Worm (Caenorhabditis elegans) whole organism, mixed stage, embryonic: Measurements from ENCODE around the gene fbxa-134.

Source experiments
- M03D4.4 ChIP-seq: sonication (generic microtip); optimal IDR thresholded peaks from 2 replicates; lab custom pipeline; 2017; ENCODE audit warnings: mild to moderate bottlenecking, missing genetic modification characterization, missing compliant biosample characterization
- bed-3 ChIP-seq: fragments of 200-800 bp; sonication (Bioruptor generic); optimal IDR thresholded peaks from 3 replicates; lab custom pipeline; 2018; ENCODE audit warnings: mild to moderate bottlenecking, missing genetic modification characterization, moderate library complexity, missing compliant biosample characterization
- ceh-39 ChIP-seq: fragments of 150-350 bp; optimal IDR thresholded peaks from 2 replicates; lab custom pipeline; 2014; ENCODE audit warnings: missing biosample characterization, missing genetic modification characterization
- ceh-83 ChIP-seq: fragments of 200-800 bp; sonication (Bioruptor generic); optimal IDR thresholded peaks from 2 replicates; lab custom pipeline; 2018; ENCODE audit warnings: mild to moderate bottlenecking, missing genetic modification characterization, missing compliant biosample characterization
- cnd-1 ChIP-seq: fragments of 200-800 bp; sonication (Bioruptor generic); optimal IDR thresholded peaks from 2 replicates; lab custom pipeline; 2018; ENCODE audit warnings: mild to moderate bottlenecking, missing genetic modification characterization, missing compliant biosample characterization
- drap-1 ChIP-seq: fragments of 200-800 bp; sonication (Bioruptor generic); optimal IDR thresholded peaks from 3 replicates; lab custom pipeline; 2018; ENCODE audit warnings: mild to moderate bottlenecking, missing genetic modification characterization, missing compliant biosample characterization
- elt-1 ChIP-seq: sonication (generic microtip); optimal IDR thresholded peaks from 2 replicates; lab custom pipeline; 2017; ENCODE audit warnings: missing genetic modification characterization, mild to moderate bottlenecking, missing compliant biosample characterization, antibody characterized with exemption, moderate library complexity, borderline replicate concordance; ENCODE audit not compliant: insufficient read depth
- elt-3 ChIP-seq: fragments of 150-350 bp; optimal IDR thresholded peaks from 2 replicates; lab custom pipeline; 2014; ENCODE audit warnings: missing biosample characterization, missing genetic modification characterization
- ham-2 ChIP-seq: fragments of 200-800 bp; sonication (Bioruptor generic); optimal IDR thresholded peaks from 2 replicates; lab custom pipeline; 2018; ENCODE audit warnings: mild to moderate bottlenecking, missing genetic modification characterization, missing compliant biosample characterization
- hlh-1 ChIP-seq: fragments of 150-350 bp; optimal IDR thresholded peaks from 2 replicates; lab custom pipeline; 2014; ENCODE audit warnings: missing biosample characterization, missing genetic modification reagents, missing genetic modification characterization
- lin-13 ChIP-seq: fragments of 150-350 bp; optimal IDR thresholded peaks from 2 replicates; lab custom pipeline; 2014; ENCODE audit warnings: missing biosample characterization, missing genetic modification characterization
- lin-32 ChIP-seq: fragments of 200-800 bp; sonication (Bioruptor generic); optimal IDR thresholded peaks from 2 replicates; lab custom pipeline; 2018; ENCODE audit warnings: mild to moderate bottlenecking, missing genetic modification characterization, missing compliant biosample characterization
- lsy-2 ChIP-seq: fragments of 150-350 bp; optimal IDR thresholded peaks from 2 replicates; lab custom pipeline; 2014; ENCODE audit warnings: missing biosample characterization, missing genetic modification characterization
- mab-5 ChIP-seq: fragments of 150-350 bp; optimal IDR thresholded peaks from 2 replicates; lab custom pipeline; 2014; ENCODE audit warnings: missing biosample characterization, missing genetic modification characterization
- mep-1 ChIP-seq: fragments of 150-350 bp; optimal IDR thresholded peaks from 2 replicates; lab custom pipeline; 2017; ENCODE audit warnings: missing biosample characterization, missing genetic modification reagents, missing genetic modification characterization, inconsistent platforms
- mls-2 ChIP-seq: sonication (generic microtip); optimal IDR thresholded peaks from 2 replicates; lab custom pipeline; 2016; ENCODE audit warnings: mild to moderate bottlenecking, missing genetic modification characterization, moderate library complexity, missing compliant biosample characterization
- nhr-12 ChIP-seq: fragments of 150-350 bp; optimal IDR thresholded peaks from 2 replicates; lab custom pipeline; 2014; ENCODE audit warnings: missing biosample characterization, missing genetic modification characterization
- nhr-2 ChIP-seq: fragments of 150-350 bp; optimal IDR thresholded peaks from 2 replicates; lab custom pipeline; 2014; ENCODE audit warnings: missing biosample characterization, missing genetic modification characterization
- nhr-237 ChIP-seq: fragments of 150-350 bp; optimal IDR thresholded peaks from 2 replicates; lab custom pipeline; 2014; ENCODE audit warnings: missing biosample characterization, missing genetic modification characterization
- nhr-28 ChIP-seq: fragments of 150-350 bp; optimal IDR thresholded peaks from 2 replicates; lab custom pipeline; 2014; ENCODE audit warnings: missing biosample characterization, missing genetic modification characterization
- nhr-76 ChIP-seq: sonication (generic microtip); optimal IDR thresholded peaks from 2 replicates; lab custom pipeline; 2017; ENCODE audit warnings: missing biosample characterization, missing genetic modification characterization
- sem-2 ChIP-seq: fragments of 200-800 bp; sonication (Bioruptor generic); optimal IDR thresholded peaks from 2 replicates; lab custom pipeline; 2018; ENCODE audit warnings: mild to moderate bottlenecking, missing genetic modification characterization, missing compliant biosample characterization
- snpc-4 ChIP-seq: fragments of 150-350 bp; optimal IDR thresholded peaks from 2 replicates; lab custom pipeline; 2014; ENCODE audit warnings: missing biosample characterization, missing genetic modification characterization
- sptf-1 ChIP-seq: sonication (generic microtip); optimal IDR thresholded peaks from 2 replicates; lab custom pipeline; 2017; ENCODE audit warnings: mild to moderate bottlenecking, missing genetic modification characterization, moderate library complexity, missing compliant biosample characterization
- tbx-8 ChIP-seq: fragments of 200-800 bp; sonication (Bioruptor generic); optimal IDR thresholded peaks from 2 replicates; lab custom pipeline; 2018; ENCODE audit warnings: mild to moderate bottlenecking, missing genetic modification characterization, moderate library complexity, missing compliant biosample characterization
- unc-120 ChIP-seq: sonication (generic microtip); optimal IDR thresholded peaks from 2 replicates; lab custom pipeline; 2017; ENCODE audit warnings: missing genetic modification characterization, missing compliant biosample characterization; ENCODE audit not compliant: poor library complexity, severe bottlenecking
- unc-39 ChIP-seq: fragments of 150-350 bp; optimal IDR thresholded peaks from 2 replicates; lab custom pipeline; 2014; ENCODE audit warnings: missing biosample characterization, missing genetic modification characterization
- zip-8 ChIP-seq: fragments of 150-350 bp; optimal IDR thresholded peaks from 2 replicates; lab custom pipeline; 2014; ENCODE audit warnings: missing biosample characterization, missing genetic modification characterization
- ztf-11 ChIP-seq: fragments of 150-350 bp; optimal IDR thresholded peaks from 2 replicates; lab custom pipeline; 2014; ENCODE audit warnings: missing biosample characterization, missing genetic modification characterization

Gene fbxa-134

ce11 chrV:17347602-17348001 is 5.1 kb downstream of the fbxa-134 start, which contains the start of gene skr-5:
Gene skr-5 (plus strand): TSS chrV:17347902.
- TF ChIP-seq nhr-237 (tag; lab: Kevin White, UChicago) (no peak), sptf-1 (tag; lab: Kevin White, UChicago) (no peak), mab-5 (tag; lab: Kevin White, UChicago) (no peak), nhr-2 (tag; lab: Kevin White, UChicago) (no peak), sem-2 (no peak), ceh-83 (GFP tag; lab: Kevin White, UChicago) (no peak), elt-1 (tag; lab: Kevin White, UChicago) (no peak), mep-1 (no peak), ham-2 (no peak), lin-32 (GFP tag; lab: Kevin White, UChicago) (no peak)

- TF ChIP-seq drap-1 (GFP tag; lab: Kevin White, UChicago) (no peak), unc-120 (tag; lab: Kevin White, UChicago) (no peak), lin-13 (tag; lab: Kevin White, UChicago) (no peak), lin-32 (GFP tag; lab: Kevin White, UChicago) (no peak), bed-3 (GFP tag; lab: Kevin White, UChicago) (no peak), nhr-28 (tag; lab: Kevin White, UChicago) (no peak), zip-8 (tag; lab: Kevin White, UChicago) (no peak), nhr-12 (tag; lab: Kevin White, UChicago) (no peak), elt-3 (tag; lab: Kevin White, UChicago) (no peak), nhr-76 (no peak), cnd-1 (no peak)
These were observed 7.8 kb downstream of the fbxa-134 start, which contains the start of the genes fbxa-188 and fbxa-189 for ce11 chrV:17344876-17345275. Gene fbxa-188 (minus strand): TSS chrV:17344926. Gene fbxa-189 (plus strand): TSS chrV:17345214.

ce11 chrV:17339349-17339748 is 13.3 kb downstream of the fbxa-134 start:
- TF ChIP-seq lin-32 (GFP tag; lab: Kevin White, UChicago): no peak
- no peak for TF ChIP-seq elt-1 (tag; lab: Kevin White, UChicago)
- TF ChIP-seq snpc-4 (tag; lab: Kevin White, UChicago): no peak
- no peak for TF ChIP-seq lin-13 (tag; lab: Kevin White, UChicago)
- no peak for TF ChIP-seq unc-120 (tag; lab: Kevin White, UChicago)
- TF ChIP-seq ceh-83 (GFP tag; lab: Kevin White, UChicago): no peak
- TF ChIP-seq tbx-8 (GFP tag; lab: Kevin White, UChicago): no peak
- no peak for TF ChIP-seq nhr-76
- no peak for TF ChIP-seq elt-3 (tag; lab: Kevin White, UChicago)

ce11 chrV:17331340-17331739 is 21.3 kb downstream of the fbxa-134 start, which contains the start of gene fbxa-185:
Gene fbxa-185 (plus strand): TSS chrV:17331640.
- no peak for TF ChIP-seq hlh-1 (tag; lab: Kevin White, UChicago)
- no peak for TF ChIP-seq unc-39

ce11 chrV:17328497-17328896 is 24.2 kb downstream of the fbxa-134 start, which contains the start of gene srg-44:
Gene srg-44 (plus strand): TSS chrV:17328797.
- no peak for TF ChIP-seq mep-1
- TF ChIP-seq unc-39: no peak
- no peak for TF ChIP-seq hlh-1 (tag; lab: Kevin White, UChicago)
- no peak for TF ChIP-seq ceh-39
- TF ChIP-seq ztf-11: no peak
- no peak for TF ChIP-seq nhr-76
- TF ChIP-seq nhr-237 (tag; lab: Kevin White, UChicago): no peak
- no peak for TF ChIP-seq unc-120 (tag; lab: Kevin White, UChicago)
- no peak for TF ChIP-seq lin-13 (tag; lab: Kevin White, UChicago)
- no peak for TF ChIP-seq lsy-2 (tag; lab: Kevin White, UChicago)
- TF ChIP-seq sem-2: no peak
- no peak for TF ChIP-seq snpc-4 (tag; lab: Kevin White, UChicago)
- no peak for TF ChIP-seq nhr-2 (tag; lab: Kevin White, UChicago)
- no peak for TF ChIP-seq M03D4.4

- TF ChIP-seq unc-120 (tag; lab: Kevin White, UChicago): no peak
- no peak for TF ChIP-seq zip-8 (tag; lab: Kevin White, UChicago)
- no peak for TF ChIP-seq nhr-2 (tag; lab: Kevin White, UChicago)
- TF ChIP-seq mls-2 (tag; lab: Kevin White, UChicago): no peak
- TF ChIP-seq elt-3 (tag; lab: Kevin White, UChicago): no peak
- no peak for TF ChIP-seq lin-13 (tag; lab: Kevin White, UChicago)
- TF ChIP-seq, all 35 proteins: peak for 0
These were observed 24.8 kb downstream of the fbxa-134 start, which contains the start of gene sdz-16 for ce11 chrV:17327867-17328266. Gene sdz-16 (minus strand): TSS chrV:17327967.
